Fruit fly (Drosophila melanogaster): ENCODE results near the gene CG43707.

CG43707 gene

dm6 chr2L:3781132-3781877 lies 24.2 kb downstream of the CG43707 start:
- no peak for TF ChIP-seq CTCF (optimal IDR thresholded peaks at IDR 0.05)
- TF ChIP-seq CG8478 (optimal IDR thresholded peaks at IDR 0.05) = no peak

dm6 chr2L:3784268-3784997 lies 27.4 kb downstream of the CG43707 start, which contains the start of gene CG31960:
Gene CG31960 (plus strand): TSS chr2L:3784947.
- TF ChIP-seq CTCF (optimal IDR thresholded peaks at IDR 0.05) (no peak), CG8478 (optimal IDR thresholded peaks at IDR 0.05) (no peak)

- TF ChIP-seq CTCF (optimal IDR thresholded peaks at IDR 0.05) = peak in 1 of 2 experiments; percentile 74
- TF ChIP-seq CG8478 (optimal IDR thresholded peaks at IDR 0.05) = no peak
Measured at dm6 chr2L:3785402-3785801, 28.3 kb downstream of the CG43707 start.

dm6 chr2L:3786246-3786645 lies 29.2 kb downstream of the CG43707 start:
- TF ChIP-seq CG8478 (optimal IDR thresholded peaks at IDR 0.05) (no peak), CTCF (optimal IDR thresholded peaks at IDR 0.05) (peak; percentile 97 to 99)

- no peak for TF ChIP-seq CTCF (optimal IDR thresholded peaks at IDR 0.05)
- TF ChIP-seq CG8478 (optimal IDR thresholded peaks at IDR 0.05) = no peak
Measured at dm6 chr2L:3787028-3787427, 30.0 kb downstream of the CG43707 start, which contains the start of gene bark. Gene bark (plus strand): TSS chr2L:3787167.

dm6 chr2L:3788150-3788549 lies 31.1 kb downstream of the CG43707 start:
- no peak for TF ChIP-seq CTCF (optimal IDR thresholded peaks at IDR 0.05)
- TF ChIP-seq CG8478 (optimal IDR thresholded peaks at IDR 0.05) = no peak

- no peak for TF ChIP-seq CTCF (optimal IDR thresholded peaks at IDR 0.05)
- TF ChIP-seq CG8478 (optimal IDR thresholded peaks at IDR 0.05) = no peak
Measured at dm6 chr2L:3789290-3790067, 32.4 kb downstream of the CG43707 start.

- TF ChIP-seq CG8478 (optimal IDR thresholded peaks at IDR 0.05) = no peak
- no peak for TF ChIP-seq CTCF (optimal IDR thresholded peaks at IDR 0.05)
Measured at dm6 chr2L:3791629-3792028, 34.6 kb downstream of the CG43707 start.

dm6 chr2L:3802818-3803456 lies 45.9 kb downstream of the CG43707 start:
- TF ChIP-seq CTCF (optimal IDR thresholded peaks at IDR 0.05) (peak in 1 of 2 experiments; percentile 37), CG8478 (optimal IDR thresholded peaks at IDR 0.05) (no peak)

dm6 chr2L:3803466-3804143 lies 46.5 kb downstream of the CG43707 start, which contains the start of gene Reph:
Gene Reph (plus strand): TSS chr2L:3803545.
- TF ChIP-seq CG8478 (optimal IDR thresholded peaks at IDR 0.05) (no peak), CTCF (optimal IDR thresholded peaks at IDR 0.05) (peak in 1 of 2 experiments; percentile 6)

dm6 chr2L:3804641-3805273 lies 47.7 kb downstream of the CG43707 start:
- TF ChIP-seq CG8478 (optimal IDR thresholded peaks at IDR 0.05) = no peak
- no peak for TF ChIP-seq CTCF (optimal IDR thresholded peaks at IDR 0.05)

dm6 chr2L:3805274-3806196 lies 48.5 kb downstream of the CG43707 start:
- TF ChIP-seq CG8478 (optimal IDR thresholded peaks at IDR 0.05) (no peak), CTCF (optimal IDR thresholded peaks at IDR 0.05) (no peak)
